Worm (Caenorhabditis elegans): ENCODE measurements around the gene F25B4.7.

- TF ChIP-seq lin-13 (GFP tag; optimal IDR thresholded peaks at IDR 0.05): no peak
- no peak for TF ChIP-seq ces-1 (GFP tag; optimal IDR thresholded peaks at IDR 0.05)
- no peak for TF ChIP-seq nhr-11 (tag; optimal IDR thresholded peaks at IDR 0.05)
- TF ChIP-seq ztf-11 (tag; optimal IDR thresholded peaks at IDR 0.05): no peak
- no peak for TF ChIP-seq ceh-82 (tag; optimal IDR thresholded peaks at IDR 0.05)
- no peak for TF ChIP-seq elt-2 (tag; optimal IDR thresholded peaks at IDR 0.05)
These were observed 42.9 kb downstream of the F25B4.7 start, which contains the start of gene srx-117 for ce11 chrV:5644171-5644570.
